Worm (Caenorhabditis elegans): ENCODE measurements around the gene srlf-19.

The srlf-19 gene

ce11 chrV:467507-467906 is 37.8 kb upstream of the srlf-19 start:
- no peak for TF ChIP-seq let-607 (tag; optimal IDR thresholded peaks at IDR 0.05)
- TF ChIP-seq unc-62 (GFP tag; optimal IDR thresholded peaks at IDR 0.05) = no peak
- no peak for TF ChIP-seq nfya-1 (tag; optimal IDR thresholded peaks at IDR 0.05; ENCODE audit: borderline replicate concordance, insufficient read depth)
- TF ChIP-seq hmg-20 (GFP tag; IDR thresholded peaks at IDR 0.05) = no peak
- no peak for TF ChIP-seq nhr-27 (tag; optimal IDR thresholded peaks at IDR 0.05)
- no peak for TF ChIP-seq xnd-1 (tag; optimal IDR thresholded peaks at IDR 0.05)
- TF ChIP-seq ztf-18 (tag; optimal IDR thresholded peaks at IDR 0.05) = no peak
- TF ChIP-seq F57A8.1 (GFP tag; optimal IDR thresholded peaks at IDR 0.05) = no peak
- TF ChIP-seq sdz-38 (tag; optimal IDR thresholded peaks at IDR 0.05) = no peak
- TF ChIP-seq F52B5.7 (tag; optimal IDR thresholded peaks at IDR 0.05) = no peak
- no peak for TF ChIP-seq egl-44 (GFP tag; IDR thresholded peaks at IDR 0.05)
- no peak for TF ChIP-seq C17E4.6 (GFP tag; IDR thresholded peaks at IDR 0.05)
- no peak for TF ChIP-seq mes-4 (tag; optimal IDR thresholded peaks at IDR 0.05)
- TF ChIP-seq attf-5 (GFP tag; optimal IDR thresholded peaks at IDR 0.05) = no peak
- no peak for TF ChIP-seq lsy-27 (tag; optimal IDR thresholded peaks at IDR 0.05; ENCODE audit: borderline replicate concordance, insufficient read depth)
- TF ChIP-seq madf-8 (GFP tag; conservative IDR thresholded peaks at IDR 0.05) = no peak

- TF ChIP-seq hmg-20 (GFP tag; IDR thresholded peaks at IDR 0.05) (no peak), B0035.1 (tag; optimal IDR thresholded peaks at IDR 0.05) (no peak), sea-2 (GFP tag; IDR thresholded peaks at IDR 0.05) (no peak), die-1 (tag; optimal IDR thresholded peaks at IDR 0.05) (no peak), ceh-58 (GFP tag; IDR thresholded peaks at IDR 0.05) (no peak), lir-1 (GFP tag; conservative IDR thresholded peaks at IDR 0.05) (no peak), attf-6 (GFP tag; IDR thresholded peaks at IDR 0.05) (no peak), cebp-2 (GFP tag; IDR thresholded peaks at IDR 0.05) (no peak), chd-7 (tag; optimal IDR thresholded peaks at IDR 0.05) (no peak), ceh-40 (GFP tag; IDR thresholded peaks at IDR 0.05) (no peak), B0019.2 (GFP tag; conservative IDR thresholded peaks at IDR 0.05) (no peak)
Observed at ce11 chrV:468460-468859, 36.8 kb upstream of the srlf-19 start, which contains the start of gene srbc-57. Gene srbc-57, minus strand, starts transcription at chrV:468560.

ce11 chrV:472589-472988 is 32.7 kb upstream of the srlf-19 start, which contains the start of gene srt-31:
Gene srt-31, plus strand, starts transcription at chrV:472889.
- TF ChIP-seq ceh-27 (GFP tag; optimal IDR thresholded peaks at IDR 0.05) = no peak
- TF ChIP-seq sdz-38 (tag; optimal IDR thresholded peaks at IDR 0.05) = no peak
- TF ChIP-seq K12H6.12 (tag; optimal IDR thresholded peaks at IDR 0.05) = no peak
- no peak for TF ChIP-seq F23B12.7 (tag; optimal IDR thresholded peaks at IDR 0.05; ENCODE audit: insufficient read depth)
- TF ChIP-seq F39B2.1 (GFP tag; IDR thresholded peaks at IDR 0.05) = no peak
- no peak for TF ChIP-seq xnd-1 (tag; optimal IDR thresholded peaks at IDR 0.05)
- TF ChIP-seq F55B11.4 (tag; optimal IDR thresholded peaks at IDR 0.05; ENCODE audit: borderline replicate concordance, insufficient read depth) = no peak
- TF ChIP-seq pha-4 (tag; optimal IDR thresholded peaks at IDR 0.05) = no peak

DNA sequence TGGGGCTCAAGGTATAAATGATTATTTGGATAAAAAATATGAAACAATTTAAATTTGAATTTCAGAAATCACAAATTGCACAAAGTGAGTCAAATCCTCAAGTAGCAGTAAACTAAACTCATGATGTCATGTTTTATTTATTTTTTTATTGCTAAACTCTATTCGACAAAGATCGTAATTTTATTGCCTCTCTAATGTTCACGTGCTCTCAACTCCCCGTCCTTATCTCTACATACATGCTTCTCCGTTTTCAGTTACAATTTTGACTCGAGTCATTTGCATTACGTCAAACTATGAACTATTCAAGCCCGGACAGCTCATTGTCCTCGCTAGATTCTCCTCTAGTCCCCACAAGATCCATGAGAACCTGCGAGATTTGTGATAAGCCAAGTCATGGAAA is 30.8 kb upstream of the srlf-19 start, which contains the start of gene nhr-99:
Gene nhr-99 (plus strand): TSS at position 263 of the 400 bp plus-strand sequence.
- TF ChIP-seq attf-5 (GFP tag; optimal IDR thresholded peaks at IDR 0.05) (no peak), nhr-80 (tag; optimal IDR thresholded peaks at IDR 0.05) (peak; percentile 59), zim-3 (tag; optimal IDR thresholded peaks at IDR 0.05) (no peak), hlh-26 (GFP tag; conservative IDR thresholded peaks at IDR 0.05) (no peak), mcd-1 (GFP tag; IDR thresholded peaks at IDR 0.05) (no peak), aptf-2 (GFP tag; conservative IDR thresholded peaks at IDR 0.05) (no peak), atf-7 (tag; optimal IDR thresholded peaks at IDR 0.05) (peak; percentile 46), F49E8.2 (tag; optimal IDR thresholded peaks at IDR 0.05; ENCODE audit: insufficient read depth) (no peak), fkh-3 (tag; optimal IDR thresholded peaks at IDR 0.05) (no peak), lin-40 (tag; optimal IDR thresholded peaks at IDR 0.05) (no peak), dpff-1 (tag; optimal IDR thresholded peaks at IDR 0.05) (no peak)
